Worm (Caenorhabditis elegans) whole organism, young adult: ENCODE data around the gene fbxa-160.
A peak's percentile ranks its signal among the peaks of the same experiment; 100 is the strongest.

Source experiments
- B0261.1 ChIP-seq: sonication (generic microtip); optimal IDR thresholded peaks from 2 replicates; lab custom pipeline; 2016; ENCODE audit warnings: mild to moderate bottlenecking, missing genetic modification characterization, moderate library complexity, missing compliant biosample characterization
- D2030.7 ChIP-seq: fragments of 200-800 bp; sonication (Bioruptor generic); IDR thresholded peaks from 2 replicates; pipeline ENCODE4 v1.3.6; 2022; ENCODE audit warnings: missing genetic modification reagents, missing genetic modification characterization, missing compliant biosample characterization
- F22D6.2 ChIP-seq: sonication (generic microtip); optimal IDR thresholded peaks from 2 replicates; lab custom pipeline; 2016; ENCODE audit warnings: mild to moderate bottlenecking, missing genetic modification characterization, missing compliant biosample characterization
- F49E8.2 ChIP-seq: sonication (generic microtip); optimal IDR thresholded peaks from 3 replicates; lab custom pipeline; 2017; ENCODE audit warnings: missing genetic modification characterization, mild to moderate bottlenecking, missing compliant biosample characterization, antibody characterized with exemption, moderate library complexity; ENCODE audit not compliant: insufficient read depth
- T26A5.8 ChIP-seq: sonication (generic microtip); optimal IDR thresholded peaks from 2 replicates; lab custom pipeline; 2016; ENCODE audit warnings: missing genetic modification characterization, missing compliant biosample characterization
- Y53F4B.3 ChIP-seq: fragments of 200-800 bp; sonication (Bioruptor generic); IDR thresholded peaks from 2 replicates; pipeline ENCODE4 v1.3.6; 2022; ENCODE audit warnings: missing genetic modification reagents, missing genetic modification characterization, missing compliant biosample characterization
- Y95B8A.8 ChIP-seq: fragments of 200-800 bp; sonication (Bioruptor generic); IDR thresholded peaks from 2 replicates; pipeline ENCODE4 v1.3.6; 2022; ENCODE audit warnings: missing genetic modification reagents, missing genetic modification characterization, missing compliant biosample characterization
- attf-3 ChIP-seq: fragments of 200-800 bp; sonication (Bioruptor generic); conservative IDR thresholded peaks from 2 replicates; pipeline ENCODE4 v1.3.6; 2022; ENCODE audit warnings: missing genetic modification reagents, missing genetic modification characterization, missing compliant biosample characterization
- ceh-40 ChIP-seq: fragments of 200-800 bp; sonication (Bioruptor generic); IDR thresholded peaks from 2 replicates; pipeline ENCODE4 v1.3.6; 2022; ENCODE audit warnings: missing genetic modification characterization, missing compliant biosample characterization
- die-1 ChIP-seq: sonication (generic microtip); optimal IDR thresholded peaks from 2 replicates; lab custom pipeline; 2016; ENCODE audit warnings: missing genotype, mild to moderate bottlenecking, missing genetic modification characterization, missing compliant biosample characterization
- dox-1 ChIP-seq: fragments of 200-800 bp; sonication (Bioruptor generic); IDR thresholded peaks from 2 replicates; pipeline ENCODE4 v1.3.6; 2022; ENCODE audit warnings: missing genetic modification reagents, missing genetic modification characterization, missing compliant biosample characterization
- egl-18 ChIP-seq: fragments of 200-800 bp; sonication (Bioruptor generic); IDR thresholded peaks from 2 replicates; pipeline ENCODE4 v1.3.6; 2022; ENCODE audit warnings: missing genetic modification reagents, missing genetic modification characterization, missing compliant biosample characterization
- lin-26 ChIP-seq: fragments of 200-800 bp; sonication (Bioruptor generic); IDR thresholded peaks from 2 replicates; pipeline ENCODE4 v1.3.6; 2022; ENCODE audit warnings: missing genetic modification reagents, missing genetic modification characterization, missing compliant biosample characterization
- lsy-27 ChIP-seq: sonication (generic microtip); optimal IDR thresholded peaks from 2 replicates; lab custom pipeline; 2017; ENCODE audit warnings: missing genetic modification characterization, mild to moderate bottlenecking, missing compliant biosample characterization, antibody characterized with exemption, missing genotype, borderline replicate concordance; ENCODE audit not compliant: insufficient read depth
- madf-8 ChIP-seq: fragments of 200-800 bp; sonication (Bioruptor generic); conservative IDR thresholded peaks from 2 replicates; pipeline ENCODE4 v1.3.6; 2022; ENCODE audit warnings: missing genetic modification reagents, missing genetic modification characterization, missing compliant biosample characterization
- mcd-1 ChIP-seq: fragments of 200-800 bp; sonication (Bioruptor generic); IDR thresholded peaks from 2 replicates; pipeline ENCODE4 v1.3.6; 2022; ENCODE audit warnings: missing genetic modification reagents, missing genetic modification characterization, missing compliant biosample characterization
- nhr-120 ChIP-seq: fragments of 200-800 bp; sonication (Bioruptor generic); IDR thresholded peaks from 2 replicates; pipeline ENCODE4 v1.3.6; 2022; ENCODE audit warnings: missing genetic modification characterization, missing compliant biosample characterization
- nhr-27 ChIP-seq: fragments of 200-800 bp; sonication (Bioruptor generic); optimal IDR thresholded peaks from 2 replicates; lab custom pipeline; 2018; ENCODE audit warnings: mild to moderate bottlenecking, missing genetic modification characterization, moderate library complexity, missing compliant biosample characterization
- nhr-80 ChIP-seq: sonication (generic microtip); optimal IDR thresholded peaks from 2 replicates; lab custom pipeline; 2016; ENCODE audit warnings: missing genetic modification characterization, missing compliant biosample characterization
- rcor-1 ChIP-seq: fragments of 200-800 bp; sonication (Bioruptor generic); IDR thresholded peaks from 2 replicates; pipeline ENCODE4 v1.3.6; 2022; ENCODE audit warnings: missing genetic modification reagents, missing genetic modification characterization, missing compliant biosample characterization
- rpc-1 ChIP-seq, 2 experiments: fragments of 150-350 bp in 1 of 2; sonication (generic microtip) in 1 of 2; optimal IDR thresholded peaks; 2 replicates each; lab custom pipeline; 2014 to 2018; ENCODE audit warnings: missing biosample characterization in 1 of 2, missing genetic modification characterization in 1 of 2, missing genetic modification reagents in 1 of 2, missing genotype in 1 of 2
- snpc-3.4 ChIP-seq: sonication (generic microtip); optimal IDR thresholded peaks from 2 replicates; lab custom pipeline; 2017; ENCODE audit warnings: missing genetic modification characterization, mild to moderate bottlenecking, missing compliant biosample characterization, antibody characterized with exemption, moderate library complexity, missing genotype, missing genetic modification reagents
- somi-1 ChIP-seq: fragments of 200-800 bp; sonication (Bioruptor generic); optimal IDR thresholded peaks from 2 replicates; lab custom pipeline; 2018; ENCODE audit warnings: mild to moderate bottlenecking, missing genetic modification characterization, missing compliant biosample characterization
- tbp1 ChIP-seq: fragments of 200-800 bp; sonication (Bioruptor generic); optimal IDR thresholded peaks from 2 replicates; lab custom pipeline; 2018; ENCODE audit warnings: mild to moderate bottlenecking, missing genetic modification characterization, missing compliant biosample characterization
- tbx-9 ChIP-seq: sonication (generic microtip); optimal IDR thresholded peaks from 2 replicates; lab custom pipeline; 2016; ENCODE audit warnings: borderline replicate concordance, missing genetic modification characterization, inconsistent platforms, missing compliant biosample characterization
- tlf-1 ChIP-seq: fragments of 200-800 bp; sonication (Bioruptor generic); optimal IDR thresholded peaks from 2 replicates; lab custom pipeline; 2018; ENCODE audit warnings: mild to moderate bottlenecking, missing genetic modification characterization, missing compliant biosample characterization
- xnd-1 ChIP-seq: sonication (generic microtip); optimal IDR thresholded peaks from 2 replicates; lab custom pipeline; 2016; ENCODE audit warnings: missing genotype, missing genetic modification reagents, missing genetic modification characterization, missing compliant biosample characterization
- ztf-22 ChIP-seq: fragments of 200-800 bp; sonication (Bioruptor generic); optimal IDR thresholded peaks from 2 replicates; lab custom pipeline; 2018; ENCODE audit warnings: mild to moderate bottlenecking, missing genetic modification characterization, moderate library complexity, missing compliant biosample characterization
- ztf-25 ChIP-seq: fragments of 200-800 bp; sonication (Bioruptor generic); IDR thresholded peaks from 2 replicates; pipeline ENCODE4 v1.3.6; 2022; ENCODE audit warnings: missing genetic modification reagents, missing genetic modification characterization, missing compliant biosample characterization
- ztf-28 ChIP-seq: fragments of 200-800 bp; sonication (Bioruptor generic); IDR thresholded peaks from 2 replicates; pipeline ENCODE4 v1.3.6; 2022; ENCODE audit warnings: missing genetic modification reagents, missing genetic modification characterization, missing compliant biosample characterization

fbxa-160 gene

DNA sequence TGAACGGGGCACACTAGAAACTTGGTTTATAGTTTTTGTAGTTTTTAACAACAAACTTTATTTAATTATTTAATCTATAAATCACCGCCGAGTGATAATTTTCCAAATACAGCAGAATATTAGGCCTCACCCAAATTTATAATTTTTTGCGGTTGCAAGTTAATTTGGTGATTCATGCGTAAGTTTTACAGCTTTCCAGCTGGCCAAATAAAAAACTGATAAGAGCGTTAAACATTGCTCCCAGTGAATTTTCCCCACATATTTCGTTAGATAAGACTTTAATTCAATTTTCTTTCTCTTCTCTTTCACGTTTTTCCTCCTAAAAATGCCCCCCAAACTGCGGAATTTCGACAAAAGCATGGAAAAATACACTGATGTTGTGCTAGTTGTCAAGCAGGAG lies 23.0 kb downstream of the fbxa-160 start, which contains the start of gene bath-47 (continued):
- TF ChIP-seq rpc-1 (optimal IDR thresholded peaks at IDR 0.05; lab: Kevin White, UChicago) (no peak), rpc-1 (tag; optimal IDR thresholded peaks at IDR 0.05; lab: Kevin White, UChicago) (no peak), F49E8.2 (tag; lab: Kevin White, UChicago) (no peak)
- TF ChIP-seq, all 124 proteins: peak for 0

DNA sequence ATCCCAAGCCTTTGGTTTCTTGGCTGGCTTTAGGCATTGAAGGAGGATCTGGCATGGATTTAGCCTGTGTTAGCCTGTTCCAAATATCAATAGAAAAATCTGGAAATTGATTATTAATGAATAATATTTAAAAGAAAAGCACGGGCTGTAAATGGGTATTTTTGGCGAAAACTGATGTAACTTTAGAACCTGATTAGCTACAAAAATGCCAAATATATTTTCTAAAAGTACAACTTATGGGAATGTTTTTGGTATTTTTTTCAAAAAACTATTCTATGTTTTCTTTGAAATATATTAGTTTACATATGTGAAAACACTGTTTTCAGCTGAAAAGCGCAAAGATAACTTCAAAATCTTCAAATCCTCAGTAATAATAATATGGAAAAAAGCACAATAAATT lies 23.8 kb downstream of the fbxa-160 start, which contains the start of gene bath-26:
Gene bath-26 (minus strand): TSS at position 101 of the 400 bp plus-strand sequence.
- TF ChIP-seq tbp1 (GFP tag; lab: Kevin White, UChicago) (no peak), tlf-1 (no peak), xnd-1 (no peak), T26A5.8 (tag; lab: Kevin White, UChicago) (no peak), tbx-9 (tag; lab: Kevin White, UChicago) (no peak), somi-1 (GFP tag; lab: Kevin White, UChicago) (no peak), ceh-40 (GFP tag; lab: Robert Waterston, UW) (no peak), attf-3 (GFP tag; lab: Robert Waterston, UW) (no peak), nhr-27 (no peak), lsy-27 (tag; lab: Kevin White, UChicago) (no peak), egl-18 (GFP tag; lab: Robert Waterston, UW) (no peak), ztf-28 (no peak), F22D6.2 (no peak), madf-8 (GFP tag; lab: Robert Waterston, UW) (no peak), rcor-1 (GFP tag; lab: Robert Waterston, UW) (no peak), mcd-1 (GFP tag; lab: Robert Waterston, UW) (no peak), snpc-3.4 (tag; lab: Kevin White, UChicago) (no peak), D2030.7 (GFP tag; lab: Robert Waterston, UW) (no peak), die-1 (tag; lab: Kevin White, UChicago) (no peak)

DNA sequence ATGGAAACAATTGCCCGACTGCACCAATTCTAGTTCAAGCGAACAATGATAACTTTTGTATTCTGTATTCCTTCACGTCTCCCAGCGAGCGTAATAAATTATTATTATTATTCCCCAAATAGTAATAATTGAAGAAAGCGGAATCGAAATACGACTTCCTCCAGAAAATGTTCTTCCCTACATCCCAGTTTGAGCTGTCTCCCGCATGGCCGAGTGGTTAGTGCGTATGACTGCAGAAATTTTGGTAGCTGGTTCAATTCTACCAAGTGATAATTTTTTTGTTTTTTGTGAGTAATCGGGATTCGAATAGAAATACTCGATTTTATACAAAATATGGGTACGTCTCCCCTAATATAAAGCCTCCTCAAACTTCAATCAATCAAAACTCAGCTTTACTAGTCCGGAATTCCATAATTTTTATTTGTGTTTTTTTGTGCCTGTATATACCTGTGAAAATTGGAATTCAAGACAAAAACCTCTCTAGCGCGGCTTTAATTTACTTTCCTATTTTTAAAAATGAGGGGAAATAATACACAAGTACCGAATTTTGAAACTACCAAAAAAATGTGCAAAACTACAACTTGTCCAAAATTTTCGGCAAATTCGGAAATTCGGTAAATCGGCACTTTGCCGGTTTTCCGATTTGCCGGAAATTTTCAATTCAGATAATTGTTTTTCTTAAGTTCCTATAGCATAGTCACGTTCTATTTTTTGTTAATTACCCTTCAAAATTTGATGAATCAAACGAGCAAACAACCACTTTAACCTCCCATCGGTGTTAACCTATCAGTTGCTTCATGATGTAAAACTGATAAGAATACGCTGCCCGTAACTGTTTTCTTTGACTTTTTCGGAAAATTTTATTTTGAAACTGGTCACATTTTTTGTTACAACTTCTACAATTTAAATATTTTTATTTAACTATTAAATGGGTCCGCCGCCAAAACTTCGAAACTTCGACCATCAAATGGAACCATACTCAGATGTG lies 27.1 kb downstream of the fbxa-160 start, which contains the start of gene bath-46:
Gene bath-46 (plus strand): TSS at position 806 of the 988 bp plus-strand sequence.
- TF ChIP-seq Y95B8A.8 (GFP tag; lab: Robert Waterston, UW) (0 out of 2 replicates have a peak, but pooled peaks have one; percentile 46), lin-26 (GFP tag; lab: Robert Waterston, UW) (peak; percentile 77), nhr-80 (tag; lab: Kevin White, UChicago) (peak; percentile 38), B0261.1 (tag; lab: Kevin White, UChicago) (peak; percentile 59), tbp1 (GFP tag; lab: Kevin White, UChicago) (peak; percentile 84), rpc-1 (optimal IDR thresholded peaks at IDR 0.05; lab: Kevin White, UChicago) (peak; percentile 11), rpc-1 (tag; optimal IDR thresholded peaks at IDR 0.05; lab: Kevin White, UChicago) (peak; percentile 61), nhr-120 (GFP tag; lab: Robert Waterston, UW) (no peak), ztf-22 (GFP tag; lab: Kevin White, UChicago) (no peak), ztf-25 (GFP tag; lab: Robert Waterston, UW) (0 out of 2 replicates have a peak, but pooled peaks have one; percentile 69), Y53F4B.3 (GFP tag; lab: Robert Waterston, UW) (no peak), dox-1 (GFP tag; lab: Robert Waterston, UW) (0 out of 2 replicates have a peak, but pooled peaks have one; percentile 24), rcor-1 (GFP tag; lab: Robert Waterston, UW) (0 out of 2 replicates have a peak, but pooled peaks have one; percentile 8)
